Worm (Caenorhabditis elegans) whole organism, late embryonic: ENCODE measurements around the gene fbxa-24.

Experiments used
- C38D4.7 ChIP-seq: fragments of 200-800 bp; sonication (Bioruptor generic); optimal IDR thresholded peaks from 2 replicates; lab custom pipeline; 2018; ENCODE audit warnings: mild to moderate bottlenecking, missing genetic modification characterization, moderate library complexity, missing compliant biosample characterization
- F13H6.1 ChIP-seq: sonication (generic microtip); optimal IDR thresholded peaks from 2 replicates; lab custom pipeline; 2016; ENCODE audit warnings: missing genetic modification characterization, missing compliant biosample characterization
- K02D7.2 ChIP-seq: sonication (generic microtip); optimal IDR thresholded peaks from 2 replicates; lab custom pipeline; 2017; ENCODE audit warnings: mild to moderate bottlenecking, missing genetic modification characterization, missing compliant biosample characterization
- K09A11.1 ChIP-seq: sonication (generic microtip); optimal IDR thresholded peaks from 2 replicates; lab custom pipeline; 2017; ENCODE audit warnings: antibody characterized with exemption, mild to moderate bottlenecking, missing genetic modification characterization, missing compliant biosample characterization; ENCODE audit not compliant: insufficient read depth
- T23F11.4 ChIP-seq: fragments of 200-800 bp; sonication (Bioruptor generic); optimal IDR thresholded peaks from 2 replicates; lab custom pipeline; 2018; ENCODE audit warnings: mild to moderate bottlenecking, missing genetic modification characterization, missing compliant biosample characterization
- ahr-1 ChIP-seq: sonication (generic microtip); optimal IDR thresholded peaks from 2 replicates; lab custom pipeline; 2016; ENCODE audit warnings: missing genetic modification characterization, missing compliant biosample characterization
- ceh-19 ChIP-seq: fragments of 200-800 bp; sonication (Bioruptor generic); optimal IDR thresholded peaks from 2 replicates; lab custom pipeline; 2018; ENCODE audit warnings: mild to moderate bottlenecking, missing genetic modification characterization, missing compliant biosample characterization
- ceh-2 ChIP-seq: sonication (generic microtip); optimal IDR thresholded peaks from 2 replicates; lab custom pipeline; 2016; ENCODE audit warnings: missing genotype, missing genetic modification characterization, missing compliant biosample characterization
- ceh-22 ChIP-seq: sonication (generic microtip); optimal IDR thresholded peaks from 2 replicates; lab custom pipeline; 2017; ENCODE audit warnings: missing biosample characterization, missing genetic modification characterization
- ceh-34 ChIP-seq: sonication (generic microtip); optimal IDR thresholded peaks from 2 replicates; lab custom pipeline; 2016; ENCODE audit warnings: mild to moderate bottlenecking, missing genetic modification characterization, missing compliant biosample characterization
- ceh-45 ChIP-seq: fragments of 200-800 bp; sonication (Bioruptor generic); IDR thresholded peaks from 2 replicates; pipeline ENCODE4 v1.3.6; 2022; ENCODE audit warnings: missing genetic modification reagents, missing genetic modification characterization, missing compliant biosample characterization
- ceh-48 ChIP-seq: sonication (generic microtip); optimal IDR thresholded peaks from 2 replicates; lab custom pipeline; 2016; ENCODE audit warnings: missing genetic modification characterization, inconsistent platforms, missing compliant biosample characterization
- ceh-6 ChIP-seq: fragments of 200-800 bp; sonication (Bioruptor generic); optimal IDR thresholded peaks from 2 replicates; lab custom pipeline; 2018; ENCODE audit warnings: mild to moderate bottlenecking, missing genetic modification characterization, missing compliant biosample characterization
- dmd-4 ChIP-seq: sonication (generic microtip); optimal IDR thresholded peaks from 2 replicates; lab custom pipeline; 2016; ENCODE audit warnings: borderline replicate concordance, missing genetic modification characterization, missing compliant biosample characterization
- elt-2 ChIP-seq: sonication (generic microtip); optimal IDR thresholded peaks from 2 replicates; lab custom pipeline; 2016; ENCODE audit warnings: missing genetic modification reagents, missing genetic modification characterization, missing compliant biosample characterization
- eyg-1 ChIP-seq: sonication (generic microtip); optimal IDR thresholded peaks from 2 replicates; lab custom pipeline; 2016; ENCODE audit warnings: missing genotype, missing genetic modification characterization, missing compliant biosample characterization
- fax-1 ChIP-seq: sonication (generic microtip); optimal IDR thresholded peaks from 2 replicates; lab custom pipeline; 2016; ENCODE audit warnings: missing genotype, missing genetic modification characterization, missing compliant biosample characterization
- fkh-6 ChIP-seq: sonication (generic microtip); optimal IDR thresholded peaks from 2 replicates; lab custom pipeline; 2016; ENCODE audit warnings: missing genetic modification characterization, missing compliant biosample characterization
- hlh-13 ChIP-seq: fragments of 200-800 bp; sonication (Bioruptor generic); optimal IDR thresholded peaks from 2 replicates; lab custom pipeline; 2018; ENCODE audit warnings: mild to moderate bottlenecking, missing genetic modification characterization, missing compliant biosample characterization
- hlh-30 ChIP-seq: sonication (generic microtip); optimal IDR thresholded peaks from 2 replicates; lab custom pipeline; 2017; ENCODE audit warnings: antibody characterized with exemption, missing genetic modification characterization, missing compliant biosample characterization; ENCODE audit not compliant: insufficient read depth
- hlh-6 ChIP-seq: sonication (generic microtip); optimal IDR thresholded peaks from 2 replicates; lab custom pipeline; 2016; ENCODE audit warnings: missing genotype, missing genetic modification characterization, missing compliant biosample characterization
- mec-3 ChIP-seq: sonication (generic microtip); optimal IDR thresholded peaks from 2 replicates; lab custom pipeline; 2016; ENCODE audit warnings: borderline replicate concordance, missing genetic modification characterization, missing compliant biosample characterization
- nfya-1 ChIP-seq: sonication (generic microtip); optimal IDR thresholded peaks from 2 replicates; lab custom pipeline; 2017; ENCODE audit warnings: missing genetic modification characterization, mild to moderate bottlenecking, missing compliant biosample characterization, antibody characterized with exemption, moderate library complexity
- npax-4 ChIP-seq: sonication (generic microtip); optimal IDR thresholded peaks from 2 replicates; lab custom pipeline; 2016; ENCODE audit warnings: missing genetic modification characterization, missing compliant biosample characterization
- odd-2 ChIP-seq: sonication (generic microtip); optimal IDR thresholded peaks from 2 replicates; lab custom pipeline; 2017; ENCODE audit warnings: antibody characterized with exemption, mild to moderate bottlenecking, missing genetic modification characterization, missing compliant biosample characterization
- pag-3 ChIP-seq: sonication (generic microtip); optimal IDR thresholded peaks from 2 replicates; lab custom pipeline; 2016; ENCODE audit warnings: missing compliant biosample characterization, missing genetic modification characterization, borderline replicate concordance
- pax-1 ChIP-seq: fragments of 150-350 bp; optimal IDR thresholded peaks from 2 replicates; lab custom pipeline; 2014; ENCODE audit warnings: missing biosample characterization, missing genetic modification characterization
- pha-4 ChIP-seq: fragments of 150-350 bp; optimal IDR thresholded peaks from 2 replicates; lab custom pipeline; 2018; ENCODE audit warnings: missing biosample characterization, missing genetic modification reagents, missing genetic modification characterization
- pqm-1 ChIP-seq: sonication (generic microtip); optimal IDR thresholded peaks from 2 replicates; lab custom pipeline; 2016; ENCODE audit warnings: missing genetic modification characterization, missing compliant biosample characterization
- ref-2 ChIP-seq: sonication (generic microtip); optimal IDR thresholded peaks from 2 replicates; lab custom pipeline; 2016; ENCODE audit warnings: missing genetic modification characterization, missing compliant biosample characterization
- rnt-1 ChIP-seq: sonication (generic microtip); optimal IDR thresholded peaks from 2 replicates; lab custom pipeline; 2016; ENCODE audit warnings: missing genetic modification characterization, missing compliant biosample characterization
- sdc-2 ChIP-seq: sonication (generic microtip); optimal IDR thresholded peaks from 2 replicates; lab custom pipeline; 2016; ENCODE audit warnings: missing genotype, missing genetic modification characterization, missing compliant biosample characterization
- sox-2 ChIP-seq: fragments of 200-800 bp; sonication (Bioruptor generic); IDR thresholded peaks from 2 replicates; pipeline ENCODE4 v1.3.6; 2022; ENCODE audit warnings: missing genetic modification reagents, missing genetic modification characterization, missing compliant biosample characterization
- sox-4 ChIP-seq: sonication (generic microtip); optimal IDR thresholded peaks from 2 replicates; lab custom pipeline; 2017; ENCODE audit warnings: mild to moderate bottlenecking, missing genetic modification characterization, inconsistent platforms, missing compliant biosample characterization
- syd-9 ChIP-seq: sonication (generic microtip); optimal IDR thresholded peaks from 2 replicates; lab custom pipeline; 2016; ENCODE audit warnings: mild to moderate bottlenecking, missing genetic modification characterization, moderate library complexity, missing compliant biosample characterization
- tbx-2 ChIP-seq: sonication (generic microtip); optimal IDR thresholded peaks from 2 replicates; lab custom pipeline; 2016; ENCODE audit warnings: missing genetic modification characterization, missing compliant biosample characterization
- tbx-7 ChIP-seq: sonication (generic microtip); optimal IDR thresholded peaks from 2 replicates; lab custom pipeline; 2016; ENCODE audit warnings: missing genotype, missing genetic modification characterization, missing compliant biosample characterization
- ttx-3 ChIP-seq: sonication (generic microtip); optimal IDR thresholded peaks from 2 replicates; lab custom pipeline; 2016; ENCODE audit warnings: missing genetic modification reagents, missing genetic modification characterization, missing compliant biosample characterization
- unc-3 ChIP-seq, 2 experiments: fragments of 200-800 bp in 1 of 2; sonication (Bioruptor generic) in 1 of 2; sonication (generic microtip) in 1 of 2; conservative IDR thresholded peaks in 1 of 2; optimal IDR thresholded peaks in 1 of 2; 2 replicates each; pipeline versions ENCODE4 v1.3.6 to Lab custom; 2016 to 2022; ENCODE audit warnings: missing compliant biosample characterization in 2 of 2, missing genetic modification characterization in 2 of 2, missing genetic modification reagents in 1 of 2
- unc-42 ChIP-seq: sonication (generic microtip); optimal IDR thresholded peaks from 2 replicates; lab custom pipeline; 2016; ENCODE audit warnings: missing genotype, missing genetic modification characterization, missing compliant biosample characterization
- unc-55 ChIP-seq: sonication (generic microtip); optimal IDR thresholded peaks from 2 replicates; lab custom pipeline; 2017; ENCODE audit warnings: missing biosample characterization, missing genetic modification reagents, missing genetic modification characterization
- unc-86 ChIP-seq: sonication (generic microtip); optimal IDR thresholded peaks from 2 replicates; lab custom pipeline; 2016; ENCODE audit warnings: missing genetic modification characterization, missing compliant biosample characterization
- ztf-16 ChIP-seq: sonication (generic microtip); optimal IDR thresholded peaks from 2 replicates; lab custom pipeline; 2017; ENCODE audit warnings: missing genetic modification characterization, missing compliant biosample characterization

The fbxa-24 gene

ce11 chrII:3793336-3793735, 23.0 kb upstream of the fbxa-24 start, which contains the start of gene fbxb-99:
Gene fbxb-99 (minus strand): TSS chrII:3793436.
- no peak for TF ChIP-seq ceh-45 (GFP tag; lab: Robert Waterston, UW)
- no peak for TF ChIP-seq npax-4 (tag; lab: Kevin White, UChicago)
- TF ChIP-seq rnt-1 (tag; lab: Kevin White, UChicago), result no peak
- TF ChIP-seq, all 69 proteins: peak for 0

- TF ChIP-seq hlh-30 (tag; lab: Kevin White, UChicago) (no peak), ztf-16 (tag; lab: Kevin White, UChicago) (no peak), rnt-1 (tag; lab: Kevin White, UChicago) (no peak), eyg-1 (tag; lab: Kevin White, UChicago) (no peak), K02D7.2 (tag; lab: Kevin White, UChicago) (no peak), fax-1 (tag; lab: Kevin White, UChicago) (no peak), hlh-6 (tag; lab: Kevin White, UChicago) (no peak), ceh-22 (tag; lab: Kevin White, UChicago) (no peak), ceh-2 (tag; lab: Kevin White, UChicago) (no peak), ref-2 (tag; lab: Kevin White, UChicago) (no peak), fkh-6 (tag; lab: Kevin White, UChicago) (no peak), unc-3 (GFP tag; conservative IDR thresholded peaks at IDR 0.05; lab: Robert Waterston, UW) (no peak), unc-3 (tag; optimal IDR thresholded peaks at IDR 0.05; lab: Kevin White, UChicago) (no peak), hlh-13 (GFP tag; lab: Kevin White, UChicago) (no peak), dmd-4 (tag; lab: Kevin White, UChicago) (no peak)
- TF ChIP-seq, all 69 proteins: peak for 0
These were observed 21.0 kb upstream of the fbxa-24 start, which contains the start of gene Y8A9A.2 for ce11 chrII:3795323-3795722. Gene Y8A9A.2 (plus strand): TSS chrII:3795623.

- no peak for TF ChIP-seq tbx-7
- no peak for TF ChIP-seq ceh-6
- no peak for TF ChIP-seq tbx-2 (tag; lab: Kevin White, UChicago)
These were observed 13.1 kb upstream of the fbxa-24 start, which contains the start of gene ins-32 for ce11 chrII:3803219-3803618. Gene ins-32 (minus strand): TSS chrII:3803319.

- TF ChIP-seq elt-2 (tag; lab: Kevin White, UChicago) (no peak), ttx-3 (no peak), unc-55 (GFP tag; lab: Kevin White, UChicago) (no peak), unc-3 (GFP tag; conservative IDR thresholded peaks at IDR 0.05; lab: Robert Waterston, UW) (no peak), unc-3 (tag; optimal IDR thresholded peaks at IDR 0.05; lab: Kevin White, UChicago) (no peak), ceh-48 (tag; lab: Kevin White, UChicago) (no peak), pha-4 (tag; lab: Kevin White, UChicago) (no peak), mec-3 (tag; lab: Kevin White, UChicago) (no peak), ceh-34 (tag; lab: Kevin White, UChicago) (no peak), unc-42 (tag; lab: Kevin White, UChicago) (no peak), sox-2 (no peak), F13H6.1 (tag; lab: Kevin White, UChicago) (no peak), ref-2 (tag; lab: Kevin White, UChicago) (no peak), hlh-30 (tag; lab: Kevin White, UChicago) (no peak), tbx-2 (tag; lab: Kevin White, UChicago) (no peak), K09A11.1 (no peak), unc-86 (tag; lab: Kevin White, UChicago) (no peak)
These were observed 10.8 kb upstream of the fbxa-24 start for ce11 chrII:3805518-3805917.

- no peak for TF ChIP-seq syd-9 (tag; lab: Kevin White, UChicago)
- no peak for TF ChIP-seq odd-2 (tag; lab: Kevin White, UChicago)
- no peak for TF ChIP-seq hlh-30 (tag; lab: Kevin White, UChicago)
- TF ChIP-seq nfya-1 (tag; lab: Kevin White, UChicago), result no peak
- no peak for TF ChIP-seq ceh-2 (tag; lab: Kevin White, UChicago)
- no peak for TF ChIP-seq ceh-19
- no peak for TF ChIP-seq pqm-1
- no peak for TF ChIP-seq C38D4.7 (GFP tag; lab: Kevin White, UChicago)
- TF ChIP-seq pag-3 (tag; lab: Kevin White, UChicago), result no peak
- TF ChIP-seq T23F11.4 (GFP tag; lab: Kevin White, UChicago), result no peak
- TF ChIP-seq eyg-1 (tag; lab: Kevin White, UChicago), result no peak
- TF ChIP-seq sox-4, result no peak
- no peak for TF ChIP-seq ahr-1 (tag; lab: Kevin White, UChicago)
- no peak for TF ChIP-seq sdc-2 (tag; lab: Kevin White, UChicago)
- TF ChIP-seq pax-1 (tag; lab: Kevin White, UChicago), result no peak
- no peak for TF ChIP-seq ztf-16 (tag; lab: Kevin White, UChicago)
- TF ChIP-seq, all 69 proteins: peak for 0
These were observed 9.4 kb upstream of the fbxa-24 start, which contains the start of gene F54D10.4 for ce11 chrII:3806964-3807363. Gene F54D10.4 (minus strand): TSS chrII:3807064.
